Worm (Caenorhabditis elegans) whole organism, L4/young adult: ENCODE results near the gene C13G5.2.

ENCODE experiments used
- W03F9.2 ChIP-seq: fragments of 150-350 bp; optimal IDR thresholded peaks from 2 replicates; lab custom pipeline; 2014; ENCODE audit warnings: missing biosample characterization, missing genetic modification characterization
- him-1 ChIP-seq: sonication (generic microtip); optimal IDR thresholded peaks from 2 replicates; lab custom pipeline; 2016; ENCODE audit warnings: missing genotype, missing genetic modification reagents, missing genetic modification characterization, missing compliant biosample characterization

ce11 chrIII:8573301-8573700, 45.0 kb downstream of the C13G5.2 start:
- TF ChIP-seq him-1 (tag; lab: Kevin White, UChicago) (no peak), W03F9.2 (tag; lab: Kevin White, UChicago) (no peak)
